Fruit fly (Drosophila melanogaster): ENCODE data around the gene tomb.

The tomb gene

dm6 chr2L:5525723-5526122, 10.8 kb downstream of the tomb start, which contains the start of gene Cap-D3:
Gene Cap-D3, plus strand, starts transcription at chr2L:5525905.
- no peak for TF ChIP-seq tj (GFP tag; optimal IDR thresholded peaks at IDR 0.05)
- peak; percentile 6 for TF ChIP-seq bab1 (GFP tag; optimal IDR thresholded peaks at IDR 0.05)

dm6 chr2L:5523848-5524473, 12.6 kb downstream of the tomb start, which contains the start of the genes Vps52 and Elp4:
Gene Vps52, minus strand, starts transcription at chr2L:5523898.
Gene Elp4, plus strand, starts transcription at chr2L:5524139.
- peak; percentile 37 for TF ChIP-seq CG33017 (tag; optimal IDR thresholded peaks at IDR 0.05)
- peak; percentile 83 for TF ChIP-seq CG7101 (tag; optimal IDR thresholded peaks at IDR 0.05)
- peak; percentile 61 for TF ChIP-seq tj (GFP tag; optimal IDR thresholded peaks at IDR 0.05)
- peak; percentile 77 for TF ChIP-seq CG12768 (GFP tag; optimal IDR thresholded peaks at IDR 0.05)
- peak; percentile 59 for TF ChIP-seq bab1 (GFP tag; optimal IDR thresholded peaks at IDR 0.05)
- no peak for TF ChIP-seq Hr96 (GFP tag; optimal IDR thresholded peaks at IDR 0.05)
- peak; percentile 31 for TF ChIP-seq Crg-1 (GFP tag; optimal IDR thresholded peaks at IDR 0.05)
- no peak for TF ChIP-seq toe (GFP tag; optimal IDR thresholded peaks at IDR 0.05)
- TF ChIP-seq cic (GFP tag; optimal IDR thresholded peaks at IDR 0.05), result no peak
- TF ChIP-seq CG7045 (GFP tag; optimal IDR thresholded peaks at IDR 0.05), result peak; percentile 80
- TF ChIP-seq Clk (GFP tag; optimal IDR thresholded peaks at IDR 0.05), result peak; percentile 76
- TF ChIP-seq CG5204 (GFP tag; optimal IDR thresholded peaks at IDR 0.05), result no peak
- TF ChIP-seq CG11617 (GFP tag; optimal IDR thresholded peaks at IDR 0.05), result peak; percentile 87
- peak; percentile 14 for TF ChIP-seq ovo (GFP tag; optimal IDR thresholded peaks at IDR 0.05)
- TF ChIP-seq kay (GFP tag; ENCODE audit: borderline replicate concordance), result no peak
- TF ChIP-seq cnc (optimal IDR thresholded peaks at IDR 0.05), result no peak
- peak; percentile 64 for TF ChIP-seq pad (GFP tag; optimal IDR thresholded peaks at IDR 0.05)
- peak; percentile 78 for TF ChIP-seq CG14711 (tag; optimal IDR thresholded peaks at IDR 0.05)
- TF ChIP-seq CG1620 (GFP tag; optimal IDR thresholded peaks at IDR 0.05), result peak; percentile 79
- TF ChIP-seq Mnt (GFP tag; optimal IDR thresholded peaks at IDR 0.05), result peak; percentile 48

dm6 chr2L:5520757-5521156, 15.8 kb downstream of the tomb start:
- TF ChIP-seq toe (GFP tag; optimal IDR thresholded peaks at IDR 0.05) (no peak), CG33017 (tag; optimal IDR thresholded peaks at IDR 0.05) (no peak), CG5204 (GFP tag; optimal IDR thresholded peaks at IDR 0.05) (no peak), pad (GFP tag; optimal IDR thresholded peaks at IDR 0.05) (no peak), CG12768 (GFP tag; optimal IDR thresholded peaks at IDR 0.05) (no peak)

dm6 chr2L:5519846-5520384, 16.6 kb downstream of the tomb start, which contains the start of the genes CG7382 and cl:
Gene CG7382, minus strand, starts transcription at chr2L:5519896.
Gene cl, plus strand, starts transcription at chr2L:5520135.
- peak; percentile 24 for TF ChIP-seq CG11617 (GFP tag; optimal IDR thresholded peaks at IDR 0.05)
- peak; percentile 36 for TF ChIP-seq CG7045 (GFP tag; optimal IDR thresholded peaks at IDR 0.05)
- TF ChIP-seq CG14711 (tag; optimal IDR thresholded peaks at IDR 0.05), result peak; percentile 92
- TF ChIP-seq kay (GFP tag; ENCODE audit: borderline replicate concordance), result no peak
- TF ChIP-seq CG12768 (GFP tag; optimal IDR thresholded peaks at IDR 0.05), result no peak
- peak; percentile 53 for TF ChIP-seq ovo (GFP tag; optimal IDR thresholded peaks at IDR 0.05)
- TF ChIP-seq cic (GFP tag; optimal IDR thresholded peaks at IDR 0.05), result peak; percentile 15
- TF ChIP-seq Crg-1 (GFP tag; optimal IDR thresholded peaks at IDR 0.05), result no peak
- TF ChIP-seq Hr96 (GFP tag; optimal IDR thresholded peaks at IDR 0.05), result no peak
- no peak for TF ChIP-seq CG1620 (GFP tag; optimal IDR thresholded peaks at IDR 0.05)
- no peak for TF ChIP-seq CG33017 (tag; optimal IDR thresholded peaks at IDR 0.05)
- peak; percentile 21 for TF ChIP-seq CG7101 (tag; optimal IDR thresholded peaks at IDR 0.05)
- TF ChIP-seq tj (GFP tag; optimal IDR thresholded peaks at IDR 0.05), result peak; percentile 82
- TF ChIP-seq toe (GFP tag; optimal IDR thresholded peaks at IDR 0.05), result peak; percentile 69
- no peak for TF ChIP-seq bab1 (GFP tag; optimal IDR thresholded peaks at IDR 0.05)
- TF ChIP-seq Clk (GFP tag; optimal IDR thresholded peaks at IDR 0.05), result no peak
- TF ChIP-seq pad (GFP tag; optimal IDR thresholded peaks at IDR 0.05), result peak; percentile 99

dm6 chr2L:5517393-5517792, 19.2 kb downstream of the tomb start, which contains the start of gene CG14020:
Gene CG14020, plus strand, starts transcription at chr2L:5517737.
- no peak for TF ChIP-seq bab1 (GFP tag; optimal IDR thresholded peaks at IDR 0.05)
- TF ChIP-seq CG7101 (tag; optimal IDR thresholded peaks at IDR 0.05), result no peak
- TF ChIP-seq CG7045 (GFP tag; optimal IDR thresholded peaks at IDR 0.05), result no peak
- no peak for TF ChIP-seq CG5204 (GFP tag; optimal IDR thresholded peaks at IDR 0.05)
- no peak for TF ChIP-seq tj (GFP tag; optimal IDR thresholded peaks at IDR 0.05)
- no peak for TF ChIP-seq kay (GFP tag; ENCODE audit: borderline replicate concordance)
- TF ChIP-seq Hr96 (GFP tag; optimal IDR thresholded peaks at IDR 0.05), result no peak
- TF ChIP-seq Clk (GFP tag; optimal IDR thresholded peaks at IDR 0.05), result no peak
- TF ChIP-seq CG1620 (GFP tag; optimal IDR thresholded peaks at IDR 0.05), result no peak
- no peak for TF ChIP-seq CG11617 (GFP tag; optimal IDR thresholded peaks at IDR 0.05)
- TF ChIP-seq Crg-1 (GFP tag; optimal IDR thresholded peaks at IDR 0.05), result no peak
- no peak for TF ChIP-seq CG12768 (GFP tag; optimal IDR thresholded peaks at IDR 0.05)
- TF ChIP-seq cic (GFP tag; optimal IDR thresholded peaks at IDR 0.05), result no peak
- no peak for TF ChIP-seq Mnt (GFP tag; optimal IDR thresholded peaks at IDR 0.05)

dm6 chr2L:5514946-5515345, 21.6 kb downstream of the tomb start:
- TF ChIP-seq cic (GFP tag; optimal IDR thresholded peaks at IDR 0.05), result no peak
- no peak for TF ChIP-seq bab1 (GFP tag; optimal IDR thresholded peaks at IDR 0.05)
- TF ChIP-seq CG1620 (GFP tag; optimal IDR thresholded peaks at IDR 0.05), result no peak
- no peak for TF ChIP-seq Mnt (GFP tag; optimal IDR thresholded peaks at IDR 0.05)
- no peak for TF ChIP-seq CG33017 (tag; optimal IDR thresholded peaks at IDR 0.05)
- TF ChIP-seq Clk (GFP tag; optimal IDR thresholded peaks at IDR 0.05), result no peak
- no peak for TF ChIP-seq CG7101 (tag; optimal IDR thresholded peaks at IDR 0.05)
- TF ChIP-seq CG14711 (tag; optimal IDR thresholded peaks at IDR 0.05), result no peak
- TF ChIP-seq CG7045 (GFP tag; optimal IDR thresholded peaks at IDR 0.05), result no peak
- TF ChIP-seq CG5204 (GFP tag; optimal IDR thresholded peaks at IDR 0.05), result no peak
- TF ChIP-seq CG12768 (GFP tag; optimal IDR thresholded peaks at IDR 0.05), result no peak
- TF ChIP-seq toe (GFP tag; optimal IDR thresholded peaks at IDR 0.05), result no peak
- no peak for TF ChIP-seq kay (GFP tag; ENCODE audit: borderline replicate concordance)
- no peak for TF ChIP-seq Crg-1 (GFP tag; optimal IDR thresholded peaks at IDR 0.05)

Data from whole organism, adult.